Worm (Caenorhabditis elegans) whole organism, L3 larva: ENCODE measurements around the gene F53A10.2.

ENCODE experiments used
- ceh-28 ChIP-seq: fragments of 150-350 bp; optimal IDR thresholded peaks from 2 replicates; lab custom pipeline; 2014; ENCODE audit warnings: missing biosample characterization, missing genetic modification reagents, missing genetic modification characterization
- ceh-82 ChIP-seq: fragments of 150-350 bp; optimal IDR thresholded peaks from 2 replicates; lab custom pipeline; 2014; ENCODE audit warnings: missing biosample characterization, missing genetic modification characterization
- elt-3 ChIP-seq, 3 experiments: fragments of 150-350 bp in 1 of 3; sonication (generic microtip) in 2 of 3; optimal IDR thresholded peaks; 2 replicates in 2 of 3; 4 replicates in 1 of 3; lab custom pipeline; 2014 to 2017; ENCODE audit warnings: missing biosample characterization in 3 of 3, missing genetic modification characterization in 3 of 3
- mdl-1 ChIP-seq: fragments of 150-350 bp; optimal IDR thresholded peaks from 2 replicates; lab custom pipeline; 2014; ENCODE audit warnings: missing biosample characterization, missing genetic modification characterization
- nhr-12 ChIP-seq: fragments of 150-350 bp; optimal IDR thresholded peaks from 2 replicates; lab custom pipeline; 2014; ENCODE audit warnings: missing biosample characterization, missing genetic modification characterization
- nhr-237 ChIP-seq: fragments of 150-350 bp; optimal IDR thresholded peaks from 2 replicates; lab custom pipeline; 2014; ENCODE audit warnings: missing biosample characterization, missing genetic modification characterization
- nhr-25 ChIP-seq: sonication (generic microtip); optimal IDR thresholded peaks from 2 replicates; lab custom pipeline; 2017; ENCODE audit warnings: missing biosample characterization, missing genetic modification characterization
- nhr-76 ChIP-seq: fragments of 150-350 bp; sonication (generic microtip); optimal IDR thresholded peaks from 5 replicates; lab custom pipeline; 2014; ENCODE audit warnings: missing biosample characterization, missing genetic modification characterization
- pha-4 ChIP-seq: fragments of 150-350 bp; optimal IDR thresholded peaks from 2 replicates; lab custom pipeline; 2014; ENCODE audit warnings: missing biosample characterization, missing genetic modification reagents, missing genetic modification characterization
- pqm-1 ChIP-seq: fragments of 150-350 bp; optimal IDR thresholded peaks from 2 replicates; lab custom pipeline; 2017; ENCODE audit warnings: missing biosample characterization, missing genetic modification characterization, inconsistent platforms
- sea-2 ChIP-seq: fragments of 150-350 bp; sonication (generic microtip); optimal IDR thresholded peaks from 4 replicates; lab custom pipeline; 2014; ENCODE audit warnings: missing biosample characterization, missing genetic modification reagents, missing genetic modification characterization
- snpc-4 ChIP-seq: fragments of 150-350 bp; optimal IDR thresholded peaks from 2 replicates; lab custom pipeline; 2014; ENCODE audit warnings: missing biosample characterization, missing genetic modification characterization
- unc-39 ChIP-seq: sonication (generic microtip); optimal IDR thresholded peaks from 4 replicates; lab custom pipeline; 2017; ENCODE audit warnings: missing biosample characterization, missing genetic modification characterization
- unc-62 ChIP-seq: fragments of 150-350 bp; sonication (generic microtip); optimal IDR thresholded peaks from 4 replicates; lab custom pipeline; 2014; ENCODE audit warnings: missing biosample characterization, missing genetic modification reagents, missing genetic modification characterization

- TF ChIP-seq pha-4 (tag; lab: Kevin White, UChicago) (no peak), nhr-12 (tag; lab: Kevin White, UChicago) (no peak), unc-62 (GFP tag; lab: Kevin White, UChicago) (no peak), ceh-82 (tag; lab: Kevin White, UChicago) (no peak), sea-2 (GFP tag; lab: Kevin White, UChicago) (no peak), mdl-1 (tag; lab: Kevin White, UChicago) (no peak), nhr-237 (tag; lab: Kevin White, UChicago) (no peak), nhr-76 (tag; lab: Kevin White, UChicago) (no peak), unc-39 (tag; lab: Kevin White, UChicago) (no peak), nhr-25 (tag; lab: Kevin White, UChicago) (no peak), snpc-4 (tag; lab: Kevin White, UChicago) (no peak), ceh-28 (no peak), pqm-1 (tag; lab: Kevin White, UChicago) (no peak), elt-3 (tag; optimal IDR thresholded peaks at IDR 0.05; lab: Kevin White, UChicago) (no peak)
These were observed 59.6 kb downstream of the F53A10.2 start for ce11 chrII:1256742-1257141.
